Fruit fly (Drosophila melanogaster) whole organism, embryonic: ENCODE data around the gene ppl.

Experiments
- B-H2 ChIP-seq: fragments of 200-800 bp; sonication (Bioruptor generic); optimal IDR thresholded peaks from 2 replicates; lab custom pipeline; 2018; ENCODE audit warnings: missing biosample characterization, mild to moderate bottlenecking, missing genetic modification characterization
- CG11247 ChIP-seq: fragments of 200-800 bp; sonication (Bioruptor generic); IDR thresholded peaks from 2 replicates; pipeline ENCODE4 v1.3.6; 2022; ENCODE audit warnings: missing biosample characterization, missing genetic modification characterization
- CG12219 ChIP-seq: fragments of 200-800 bp; sonication (Bioruptor generic); optimal IDR thresholded peaks from 3 replicates; lab custom pipeline; 2018; ENCODE audit warnings: missing biosample characterization, mild to moderate bottlenecking, missing genetic modification characterization
- CG12769 ChIP-seq: fragments of 200-800 bp; sonication (Bioruptor generic); optimal IDR thresholded peaks from 2 replicates; lab custom pipeline; 2019; ENCODE audit warnings: missing biosample characterization, mild to moderate bottlenecking, missing genetic modification characterization, moderate library complexity
- CG13123 ChIP-seq: fragments of 200-800 bp; sonication (Bioruptor generic); optimal IDR thresholded peaks from 2 replicates; lab custom pipeline; 2016; ENCODE audit warnings: missing biosample characterization, missing genetic modification characterization
- CG13424 ChIP-seq: fragments of 200-800 bp; sonication (Bioruptor generic); optimal IDR thresholded peaks from 2 replicates; lab custom pipeline; 2019; ENCODE audit warnings: missing biosample characterization, mild to moderate bottlenecking, missing genetic modification characterization, moderate library complexity
- CG15601 ChIP-seq: fragments of 200-800 bp; sonication (Bioruptor generic); optimal IDR thresholded peaks from 3 replicates; lab custom pipeline; 2019; ENCODE audit warnings: missing biosample characterization, mild to moderate bottlenecking, missing genetic modification characterization, moderate library complexity
- CG17359 ChIP-seq: fragments of 200-800 bp; sonication (Bioruptor generic); optimal IDR thresholded peaks from 3 replicates; lab custom pipeline; 2018; ENCODE audit warnings: missing biosample characterization, mild to moderate bottlenecking, missing genetic modification characterization, moderate library complexity
- CG32767 ChIP-seq: fragments of 200-800 bp; sonication (Bioruptor generic); IDR thresholded peaks from 2 replicates; pipeline ENCODE4 v1.3.6; 2022; ENCODE audit warnings: missing biosample characterization, missing genetic modification characterization
- CG33213 ChIP-seq: fragments of 200-800 bp; sonication (Bioruptor generic); optimal IDR thresholded peaks from 3 replicates; lab custom pipeline; 2016; ENCODE audit warnings: missing biosample characterization, missing genetic modification characterization
- CG34422 ChIP-seq: fragments of 200-800 bp; sonication (Bioruptor generic); IDR thresholded peaks from 3 replicates; pipeline ENCODE4 v1.3.6; 2022; ENCODE audit warnings: missing biosample characterization, missing genetic modification characterization
- CG4707 ChIP-seq: fragments of 200-800 bp; sonication (Bioruptor generic); optimal IDR thresholded peaks from 2 replicates; lab custom pipeline; 2018; ENCODE audit warnings: missing biosample characterization, mild to moderate bottlenecking, missing genetic modification characterization, moderate library complexity
- CG4730 ChIP-seq: fragments of 200-800 bp; sonication (Bioruptor generic); IDR thresholded peaks from 2 replicates; pipeline ENCODE4 v1.3.6; 2022; ENCODE audit warnings: missing biosample characterization, missing genetic modification characterization
- CG5245 ChIP-seq: fragments of 200-800 bp; sonication (Bioruptor generic); optimal IDR thresholded peaks from 3 replicates; lab custom pipeline; 2016; ENCODE audit warnings: missing biosample characterization, missing genetic modification characterization
- CG7271 ChIP-seq: fragments of 200-800 bp; sonication (Bioruptor generic); optimal IDR thresholded peaks from 2 replicates; lab custom pipeline; 2018; ENCODE audit warnings: missing biosample characterization, mild to moderate bottlenecking, missing genetic modification characterization, moderate library complexity
- CG7372 ChIP-seq: fragments of 200-800 bp; sonication (Bioruptor generic); IDR thresholded peaks from 2 replicates; pipeline ENCODE4 v1.3.6; 2022; ENCODE audit warnings: missing biosample characterization, missing genetic modification characterization
- D19A ChIP-seq: fragments of 200-800 bp; optimal IDR thresholded peaks from 3 replicates; lab custom pipeline; 2019; ENCODE audit warnings: missing biosample characterization, mild to moderate bottlenecking, missing genetic modification characterization, moderate library complexity
- D19B ChIP-seq: fragments of 200-800 bp; sonication (Bioruptor generic); optimal IDR thresholded peaks from 2 replicates; lab custom pipeline; 2017; ENCODE audit warnings: missing biosample characterization, mild to moderate bottlenecking, missing genetic modification characterization
- Elba2 ChIP-seq: fragments of 200-800 bp; sonication (Bioruptor generic); optimal IDR thresholded peaks from 3 replicates; lab custom pipeline; 2016; ENCODE audit warnings: missing biosample characterization, missing genetic modification characterization
- H15 ChIP-seq: fragments of 200-800 bp; sonication (Bioruptor generic); IDR thresholded peaks from 3 replicates; pipeline ENCODE4 v1.3.6; 2022; ENCODE audit warnings: missing biosample characterization, missing genetic modification characterization
- HLH4C ChIP-seq: fragments of 200-800 bp; sonication (Bioruptor generic); IDR thresholded peaks from 3 replicates; pipeline ENCODE4 v1.3.6; 2022; ENCODE audit warnings: missing biosample characterization, missing genetic modification characterization; ENCODE audit not compliant: partially characterized antibody
- HmgZ ChIP-seq: fragments of 200-800 bp; sonication (Bioruptor generic); optimal IDR thresholded peaks from 2 replicates; lab custom pipeline; 2018; ENCODE audit warnings: missing biosample characterization, mild to moderate bottlenecking, missing genetic modification characterization
- Mad ChIP-seq: fragments of 200-800 bp; sonication (Bioruptor generic); optimal IDR thresholded peaks from 2 replicates; lab custom pipeline; 2016; ENCODE audit warnings: missing biosample characterization, missing genetic modification characterization
- NC2α ChIP-seq: fragments of 200-800 bp; sonication (Bioruptor generic); optimal IDR thresholded peaks from 2 replicates; lab custom pipeline; 2016; ENCODE audit warnings: missing biosample characterization, missing genetic modification characterization
- Rfx ChIP-seq: fragments of 200-800 bp; sonication (Bioruptor generic); IDR thresholded peaks from 2 replicates; pipeline ENCODE4 v1.3.6; 2022; ENCODE audit warnings: missing biosample characterization, missing genetic modification characterization
- Sox102F ChIP-seq: fragments of 200-800 bp; sonication (Bioruptor generic); optimal IDR thresholded peaks from 2 replicates; lab custom pipeline; 2018; ENCODE audit warnings: missing biosample characterization, mild to moderate bottlenecking, missing genetic modification characterization, moderate library complexity
- Sry-δ ChIP-seq: fragments of 200-800 bp; sonication (Bioruptor generic); optimal IDR thresholded peaks from 2 replicates; lab custom pipeline; 2016; ENCODE audit warnings: missing biosample characterization, missing genetic modification characterization
- Ssrp ChIP-seq: fragments of 200-800 bp; sonication (Bioruptor generic); optimal IDR thresholded peaks from 2 replicates; lab custom pipeline; 2018; ENCODE audit warnings: missing biosample characterization, mild to moderate bottlenecking, missing genetic modification characterization, moderate library complexity
- Stat92E ChIP-seq, 3 experiments: fragments of >200 bp in 2 of 3; fragments of 200-800 bp in 1 of 3; sonication (Bioruptor generic) in 1 of 3; optimal IDR thresholded peaks; 2 replicates each; lab custom pipeline; 2017 to 2019; ENCODE audit warnings: missing biosample characterization in 3 of 3, missing genetic modification characterization in 3 of 3, mild to moderate bottlenecking in 1 of 3, moderate library complexity in 1 of 3
- aop ChIP-seq: fragments of 200-800 bp; sonication (Bioruptor generic); IDR thresholded peaks from 2 replicates; pipeline ENCODE4 v1.3.6; 2022; ENCODE audit warnings: missing biosample characterization, missing genetic modification characterization
- bab2 ChIP-seq: fragments of 200-800 bp; sonication (Bioruptor generic); optimal IDR thresholded peaks from 2 replicates; lab custom pipeline; 2016; ENCODE audit warnings: missing biosample characterization, missing genetic modification characterization
- cad ChIP-seq: fragments of >200 bp; optimal IDR thresholded peaks from 2 replicates; lab custom pipeline; 2017; ENCODE audit warnings: missing biosample characterization, missing genetic modification characterization
- crp ChIP-seq, 2 experiments: fragments of 200-800 bp; sonication (Bioruptor generic); optimal IDR thresholded peaks; 2 replicates in 1 of 2; 3 replicates in 1 of 2; lab custom pipeline; 2017; ENCODE audit warnings: missing biosample characterization in 2 of 2, missing genetic modification characterization in 2 of 2, mild to moderate bottlenecking in 1 of 2, moderate library complexity in 1 of 2
- dm ChIP-seq: fragments of 200-800 bp; sonication (Bioruptor generic); optimal IDR thresholded peaks from 3 replicates; lab custom pipeline; 2016; ENCODE audit warnings: missing biosample characterization, missing genetic modification characterization
- dysf ChIP-seq: fragments of 200-800 bp; sonication (Bioruptor generic); IDR thresholded peaks from 3 replicates; pipeline ENCODE4 v1.3.6; 2022; ENCODE audit warnings: missing biosample characterization, missing genetic modification characterization
- ems ChIP-seq: fragments of 200-800 bp; sonication (Bioruptor generic); optimal IDR thresholded peaks from 3 replicates; lab custom pipeline; 2016; ENCODE audit warnings: missing biosample characterization, missing genetic modification characterization
- ewg ChIP-seq: fragments of 200-800 bp; sonication (Bioruptor generic); optimal IDR thresholded peaks from 3 replicates; lab custom pipeline; 2017; ENCODE audit warnings: mild to moderate bottlenecking, missing biosample characterization, missing genetic modification reagents, missing genetic modification characterization
- grn ChIP-seq: fragments of 200-800 bp; sonication (Bioruptor generic); optimal IDR thresholded peaks from 3 replicates; lab custom pipeline; 2017; ENCODE audit warnings: missing biosample characterization, missing genetic modification characterization
- gsb ChIP-seq: fragments of 200-800 bp; sonication (Bioruptor generic); IDR thresholded peaks from 2 replicates; pipeline ENCODE4 v1.3.6; 2022; ENCODE audit warnings: missing biosample characterization, missing genetic modification characterization
- gsb-n ChIP-seq: fragments of 200-800 bp; sonication (Bioruptor generic); optimal IDR thresholded peaks from 3 replicates; lab custom pipeline; 2018; ENCODE audit warnings: missing biosample characterization, mild to moderate bottlenecking, missing genetic modification characterization
- inv ChIP-seq: fragments of 200-800 bp; sonication (Bioruptor generic); IDR thresholded peaks from 2 replicates; pipeline ENCODE4 v1.3.6; 2022; ENCODE audit warnings: missing biosample characterization, missing genetic modification characterization; ENCODE audit not compliant: partially characterized antibody
- jumu ChIP-seq: fragments of 200-800 bp; sonication (Bioruptor generic); optimal IDR thresholded peaks from 3 replicates; lab custom pipeline; 2016; ENCODE audit warnings: missing biosample characterization, missing genetic modification characterization
- oc ChIP-seq: fragments of 200-800 bp; sonication (Bioruptor generic); optimal IDR thresholded peaks from 2 replicates; lab custom pipeline; 2018; ENCODE audit warnings: missing biosample characterization, mild to moderate bottlenecking, missing genetic modification characterization, moderate library complexity
- odd ChIP-seq: fragments of 200-800 bp; sonication (Bioruptor generic); optimal IDR thresholded peaks from 2 replicates; lab custom pipeline; 2017; ENCODE audit warnings: missing biosample characterization, mild to moderate bottlenecking, missing genetic modification characterization
- repo ChIP-seq: fragments of 200-800 bp; sonication (Bioruptor generic); optimal IDR thresholded peaks from 2 replicates; lab custom pipeline; 2016; ENCODE audit warnings: missing biosample characterization, missing genetic modification characterization
- rib ChIP-seq: fragments of 200-800 bp; sonication (Bioruptor generic); IDR thresholded peaks from 2 replicates; pipeline ENCODE4 v1.3.6; 2022; ENCODE audit warnings: missing biosample characterization, missing genetic modification characterization
- sr ChIP-seq: fragments of 200-800 bp; sonication (Bioruptor generic); IDR thresholded peaks from 3 replicates; pipeline ENCODE4 v1.3.6; 2022; ENCODE audit warnings: missing biosample characterization, missing genetic modification characterization
- tgo ChIP-seq: fragments of 200-800 bp; sonication (Bioruptor generic); IDR thresholded peaks from 3 replicates; pipeline ENCODE4 v1.3.6; 2022; ENCODE audit warnings: missing biosample characterization, missing genetic modification characterization
- tup ChIP-seq: fragments of 200-800 bp; sonication (Bioruptor generic); optimal IDR thresholded peaks from 2 replicates; lab custom pipeline; 2016; ENCODE audit warnings: missing biosample characterization, mild to moderate bottlenecking, missing genetic modification characterization, moderate library complexity
- tx ChIP-seq: fragments of 200-800 bp; sonication (Bioruptor generic); optimal IDR thresholded peaks from 2 replicates; lab custom pipeline; 2016; ENCODE audit warnings: missing biosample characterization, missing genetic modification characterization
- wek ChIP-seq: fragments of 200-800 bp; sonication (Bioruptor generic); optimal IDR thresholded peaks from 3 replicates; lab custom pipeline; 2018; ENCODE audit warnings: missing biosample characterization, mild to moderate bottlenecking, missing genetic modification characterization, moderate library complexity

The ppl gene

DNA sequence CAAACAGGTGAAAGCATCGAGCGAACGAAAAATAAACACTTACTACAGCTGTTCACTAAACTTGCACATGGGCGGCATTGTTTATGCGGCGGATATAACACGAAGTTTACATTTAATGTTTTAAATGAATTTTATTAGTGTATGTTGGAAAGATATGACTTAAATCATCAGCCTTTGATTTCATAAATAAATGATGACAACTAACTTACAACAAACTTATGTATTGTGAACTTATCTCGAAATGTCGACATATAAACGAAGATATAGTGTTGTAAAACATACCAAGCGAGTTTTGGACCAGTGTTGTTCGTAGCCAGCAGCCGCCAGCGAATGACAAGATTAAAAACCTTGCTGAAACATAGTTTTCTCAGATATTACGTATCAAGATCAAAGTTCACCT is 23.1 kb upstream of the ppl start, which contains the start of the genes CG11309 and CG7632 (continued):
- TF ChIP-seq CG7271 (peak; percentile 100), CG12219 (GFP tag; lab: Kevin White, UChicago) (peak; percentile 100), CG17359 (tag; lab: Kevin White, UChicago) (peak; percentile 99), Stat92E (GFP tag; optimal IDR thresholded peaks at IDR 0.05; lab: Kevin White, UChicago) (peak in 1 of 3 experiments; percentile 99), B-H2 (GFP tag; lab: Kevin White, UChicago) (peak; percentile 100), bab2 (GFP tag; lab: Kevin White, UChicago) (peak; percentile 98), CG13424 (tag; lab: Kevin White, UChicago) (peak; percentile 100), CG4707 (peak; percentile 98), Sry-δ (GFP tag; lab: Kevin White, UChicago) (peak; percentile 79), gsb-n (tag; lab: Kevin White, UChicago) (peak; percentile 99), dysf (GFP tag; lab: Robert Waterston, UW) (peak; percentile 98), NC2α (peak; percentile 98), dm (GFP tag; lab: Kevin White, UChicago) (peak; percentile 98), CG15601 (tag; lab: Kevin White, UChicago) (peak; percentile 99), HmgZ (tag; lab: Kevin White, UChicago) (peak; percentile 100), H15 (peak; percentile 96), CG34422 (peak; percentile 97), sr (GFP tag; lab: Robert Waterston, UW) (peak; percentile 94), HLH4C (GFP tag; lab: Robert Waterston, UW) (no peak), gsb (GFP tag; lab: Robert Waterston, UW) (peak; percentile 94), tx (GFP tag; lab: Kevin White, UChicago) (peak; percentile 97), CG11247 (GFP tag; lab: Robert Waterston, UW) (peak; percentile 97), CG32767 (GFP tag; lab: Robert Waterston, UW) (peak; percentile 98), CG33213 (GFP tag; lab: Kevin White, UChicago) (peak; percentile 99), aop (GFP tag; lab: Robert Waterston, UW) (peak; percentile 92), D19A (tag; lab: Kevin White, UChicago) (peak; percentile 98), Elba2 (GFP tag; lab: Kevin White, UChicago) (peak; percentile 86), Ssrp (tag; lab: Kevin White, UChicago) (peak; percentile 99), rib (GFP tag; lab: Robert Waterston, UW) (peak; percentile 98), odd (GFP tag; lab: Kevin White, UChicago) (peak; percentile 99), Rfx (peak; percentile 98), inv (GFP tag; lab: Robert Waterston, UW) (no peak), ems (GFP tag; lab: Kevin White, UChicago) (peak; percentile 99), tgo (GFP tag; lab: Robert Waterston, UW) (peak; percentile 97), D19B (GFP tag; lab: Kevin White, UChicago) (peak; percentile 95), grn (GFP tag; lab: Kevin White, UChicago) (peak; percentile 85), Sox102F (peak; percentile 99), oc (tag; lab: Kevin White, UChicago) (peak; percentile 99), ewg (GFP tag; lab: Kevin White, UChicago) (peak; percentile 96), tup (GFP tag; lab: Kevin White, UChicago) (peak; percentile 98), repo (GFP tag; lab: Kevin White, UChicago) (peak; percentile 98), CG4730 (peak; percentile 83), Mad (GFP tag; lab: Kevin White, UChicago) (peak; percentile 98), crp (GFP tag; optimal IDR thresholded peaks at IDR 0.05; lab: Kevin White, UChicago) (peak; percentile 58 to 88), wek (GFP tag; lab: Kevin White, UChicago) (peak; percentile 98), CG13123 (peak; percentile 97), jumu (GFP tag; lab: Kevin White, UChicago) (peak; percentile 97), CG5245 (peak; percentile 98), CG7372 (GFP tag; lab: Robert Waterston, UW) (peak; percentile 97), CG12769 (tag; lab: Kevin White, UChicago) (peak; percentile 100), cad (GFP tag; lab: Kevin White, UChicago) (no peak)
